Worm (Caenorhabditis elegans) whole organism, L1 larva: ENCODE measurements around the gene C33F10.4.
A peak's percentile ranks its signal among the peaks of the same experiment; 100 is the strongest.

Experiments used
- C04F5.9 ChIP-seq: sonication (generic microtip); optimal IDR thresholded peaks from 2 replicates; lab custom pipeline; 2016; ENCODE audit warnings: missing genetic modification characterization, missing compliant biosample characterization
- C34B4.2 ChIP-seq: sonication (generic microtip); optimal IDR thresholded peaks from 2 replicates; lab custom pipeline; 2017; ENCODE audit warnings: mild to moderate bottlenecking, missing genetic modification characterization, missing compliant biosample characterization
- F16B12.6 ChIP-seq: fragments of 150-350 bp; optimal IDR thresholded peaks from 2 replicates; lab custom pipeline; 2014; ENCODE audit warnings: missing biosample characterization, missing genetic modification characterization
- Y116A8C.19 ChIP-seq: sonication (generic microtip); optimal IDR thresholded peaks from 2 replicates; lab custom pipeline; 2016; ENCODE audit warnings: missing compliant biosample characterization, missing genetic modification characterization, borderline replicate concordance
- alr-1 ChIP-seq: fragments of 200-800 bp; sonication (Bioruptor generic); optimal IDR thresholded peaks from 2 replicates; lab custom pipeline; 2018; ENCODE audit warnings: borderline replicate concordance, mild to moderate bottlenecking, missing genetic modification characterization, missing compliant biosample characterization
- blmp-1 ChIP-seq: fragments of 150-350 bp; optimal IDR thresholded peaks from 2 replicates; lab custom pipeline; 2014; ENCODE audit warnings: missing biosample characterization, missing genetic modification characterization
- ceh-8 ChIP-seq: fragments of 200-800 bp; sonication (Bioruptor generic); optimal IDR thresholded peaks from 2 replicates; lab custom pipeline; 2018; ENCODE audit warnings: mild to moderate bottlenecking, missing genetic modification characterization, moderate library complexity, missing compliant biosample characterization
- ceh-82 ChIP-seq, 3 experiments: fragments of 150-350 bp in 1 of 3; sonication (generic microtip) in 2 of 3; optimal IDR thresholded peaks; 2 replicates each; lab custom pipeline; 2014 to 2017; ENCODE audit warnings: missing biosample characterization in 3 of 3, missing genetic modification characterization in 3 of 3
- dpl-1 ChIP-seq, 3 experiments: fragments of 150-350 bp in 2 of 3; sonication (generic microtip) in 1 of 3; optimal IDR thresholded peaks; 2 replicates each; lab custom pipeline; 2014 to 2017; ENCODE audit warnings: missing biosample characterization in 3 of 3, missing genetic modification characterization in 3 of 3, missing genetic modification reagents in 3 of 3
- efl-1 ChIP-seq, 4 experiments: fragments of 150-350 bp; optimal IDR thresholded peaks in 3 of 4; peaks in 1 of 4; 1 replicate in 1 of 4; 2 replicates in 3 of 4; lab custom pipeline; 2014; ENCODE audit warnings: missing biosample characterization in 2 of 4, missing genetic modification characterization in 2 of 4, missing genetic modification reagents in 2 of 4
- efl-3 ChIP-seq: fragments of 200-800 bp; sonication (Bioruptor generic); optimal IDR thresholded peaks from 2 replicates; lab custom pipeline; 2018; ENCODE audit warnings: mild to moderate bottlenecking, missing genetic modification characterization, missing compliant biosample characterization
- egl-27 ChIP-seq, 2 experiments: fragments of 150-350 bp in 1 of 2; sonication (generic microtip); optimal IDR thresholded peaks; 3 replicates each; lab custom pipeline; 2017 to 2018; ENCODE audit warnings: missing biosample characterization in 2 of 2, missing genetic modification characterization in 2 of 2, missing genetic modification reagents in 2 of 2
- elt-3 ChIP-seq, 6 experiments: fragments of 150-350 bp in 1 of 6; sonication (generic microtip); optimal IDR thresholded peaks; 2 replicates each; lab custom pipeline; 2017 to 2018; ENCODE audit warnings: missing biosample characterization in 6 of 6, missing genetic modification characterization in 6 of 6, inconsistent platforms in 1 of 6
- fkh-4 ChIP-seq: sonication (generic microtip); optimal IDR thresholded peaks from 2 replicates; lab custom pipeline; 2016; ENCODE audit warnings: missing compliant biosample characterization, missing genetic modification characterization, borderline replicate concordance
- fos-1 ChIP-seq: fragments of 150-350 bp; optimal IDR thresholded peaks from 2 replicates; lab custom pipeline; 2014; ENCODE audit warnings: missing biosample characterization, missing genetic modification characterization
- hlh-17 ChIP-seq: fragments of 200-800 bp; sonication (Bioruptor generic); optimal IDR thresholded peaks from 2 replicates; lab custom pipeline; 2018; ENCODE audit warnings: missing genetic modification characterization, mild to moderate bottlenecking, missing compliant biosample characterization, moderate library complexity, borderline replicate concordance
- hlh-4 ChIP-seq: sonication (generic microtip); optimal IDR thresholded peaks from 2 replicates; lab custom pipeline; 2016; ENCODE audit warnings: mild to moderate bottlenecking, missing genetic modification characterization, missing compliant biosample characterization
- irx-1 ChIP-seq: sonication (generic microtip); optimal IDR thresholded peaks from 2 replicates; lab custom pipeline; 2016; ENCODE audit warnings: missing genetic modification characterization, missing compliant biosample characterization
- isw-1 ChIP-seq: fragments of 200-800 bp; sonication (Bioruptor generic); IDR thresholded peaks from 2 replicates; pipeline ENCODE4 v1.3.6; 2022; ENCODE audit warnings: missing genetic modification characterization, missing compliant biosample characterization
- jun-1 ChIP-seq: fragments of 150-350 bp; optimal IDR thresholded peaks from 2 replicates; lab custom pipeline; 2014; ENCODE audit warnings: missing biosample characterization, missing genetic modification reagents, missing genetic modification characterization
- lin-13 ChIP-seq: fragments of 150-350 bp; optimal IDR thresholded peaks from 2 replicates; lab custom pipeline; 2014; ENCODE audit warnings: missing biosample characterization, missing genetic modification reagents, missing genetic modification characterization
- lin-14 ChIP-seq: fragments of 200-800 bp; sonication (Bioruptor generic); optimal IDR thresholded peaks from 2 replicates; lab custom pipeline; 2018; ENCODE audit warnings: mild to moderate bottlenecking, missing genetic modification characterization, moderate library complexity, missing compliant biosample characterization
- lin-39 ChIP-seq: fragments of 150-350 bp; optimal IDR thresholded peaks from 2 replicates; lab custom pipeline; 2014; ENCODE audit warnings: missing biosample characterization, missing genetic modification reagents, missing genetic modification characterization
- mab-9 ChIP-seq: fragments of 200-800 bp; sonication (Bioruptor generic); IDR thresholded peaks from 2 replicates; pipeline ENCODE4 v1.3.6; 2022; ENCODE audit warnings: missing genetic modification reagents, missing genetic modification characterization, missing compliant biosample characterization
- mef-2 ChIP-seq: fragments of 150-350 bp; optimal IDR thresholded peaks from 2 replicates; lab custom pipeline; 2014; ENCODE audit warnings: missing biosample characterization, missing genetic modification characterization
- mep-1 ChIP-seq: fragments of 150-350 bp; optimal IDR thresholded peaks from 2 replicates; lab custom pipeline; 2014; ENCODE audit warnings: missing biosample characterization, missing genetic modification characterization
- nhr-11 ChIP-seq: fragments of 150-350 bp; optimal IDR thresholded peaks from 2 replicates; lab custom pipeline; 2014; ENCODE audit warnings: missing biosample characterization, missing genetic modification characterization
- nhr-19 ChIP-seq: fragments of 200-800 bp; sonication (Bioruptor generic); conservative IDR thresholded peaks from 2 replicates; pipeline ENCODE4 v1.3.6; 2022; ENCODE audit warnings: missing genetic modification characterization, missing compliant biosample characterization
- nhr-20 ChIP-seq: sonication (generic microtip); optimal IDR thresholded peaks from 2 replicates; lab custom pipeline; 2016; ENCODE audit warnings: mild to moderate bottlenecking, missing genetic modification characterization, missing compliant biosample characterization
- nhr-71 ChIP-seq: sonication (generic microtip); optimal IDR thresholded peaks from 2 replicates; lab custom pipeline; 2016; ENCODE audit warnings: mild to moderate bottlenecking, missing genetic modification characterization, moderate library complexity, missing compliant biosample characterization
- nhr-77 ChIP-seq: fragments of 150-350 bp; optimal IDR thresholded peaks from 2 replicates; lab custom pipeline; 2014; ENCODE audit warnings: missing biosample characterization, missing genetic modification characterization
- nhr-84 ChIP-seq: sonication (generic microtip); optimal IDR thresholded peaks from 2 replicates; lab custom pipeline; 2017; ENCODE audit warnings: missing biosample characterization, missing genetic modification characterization
- nhr-90 ChIP-seq: sonication (generic microtip); optimal IDR thresholded peaks from 2 replicates; lab custom pipeline; 2016; ENCODE audit warnings: mild to moderate bottlenecking, missing genetic modification characterization, missing compliant biosample characterization; ENCODE audit not compliant: poor library complexity
- pqm-1 ChIP-seq: sonication (generic microtip); optimal IDR thresholded peaks from 3 replicates; lab custom pipeline; 2017; ENCODE audit warnings: missing biosample characterization, missing genetic modification characterization
- rnt-1 ChIP-seq: sonication (generic microtip); optimal IDR thresholded peaks from 2 replicates; lab custom pipeline; 2016; ENCODE audit warnings: mild to moderate bottlenecking, missing genetic modification characterization, moderate library complexity, missing compliant biosample characterization
- skn-1 ChIP-seq: fragments of 150-350 bp; optimal IDR thresholded peaks from 2 replicates; lab custom pipeline; 2014; ENCODE audit warnings: missing biosample characterization, missing genetic modification characterization
- snpc-4 ChIP-seq: fragments of 150-350 bp; optimal IDR thresholded peaks from 2 replicates; lab custom pipeline; 2014; ENCODE audit warnings: missing biosample characterization, missing genetic modification characterization
- sox-4 ChIP-seq: sonication (generic microtip); optimal IDR thresholded peaks from 2 replicates; lab custom pipeline; 2016; ENCODE audit warnings: missing genetic modification characterization, missing compliant biosample characterization
- sptf-1 ChIP-seq: fragments of 150-350 bp; optimal IDR thresholded peaks from 2 replicates; lab custom pipeline; 2014; ENCODE audit warnings: missing biosample characterization, missing genetic modification characterization
- sup-37 ChIP-seq: fragments of 200-800 bp; sonication (Bioruptor generic); optimal IDR thresholded peaks from 2 replicates; lab custom pipeline; 2018; ENCODE audit warnings: mild to moderate bottlenecking, missing genetic modification characterization, missing compliant biosample characterization
- unc-130 ChIP-seq: fragments of 150-350 bp; optimal IDR thresholded peaks from 2 replicates; lab custom pipeline; 2017; ENCODE audit warnings: missing biosample characterization, missing genetic modification characterization, inconsistent platforms
- unc-30 ChIP-seq: sonication (generic microtip); optimal IDR thresholded peaks from 2 replicates; lab custom pipeline; 2017; ENCODE audit warnings: missing biosample characterization, missing genetic modification characterization
- unc-62 ChIP-seq: fragments of 150-350 bp; optimal IDR thresholded peaks from 2 replicates; lab custom pipeline; 2014; ENCODE audit warnings: missing biosample characterization, missing genetic modification reagents, missing genetic modification characterization
- zag-1 ChIP-seq: fragments of 150-350 bp; optimal IDR thresholded peaks from 2 replicates; lab custom pipeline; 2014; ENCODE audit warnings: missing biosample characterization, missing genetic modification characterization
- zip-4 ChIP-seq: fragments of 200-800 bp; sonication (Bioruptor generic); optimal IDR thresholded peaks from 2 replicates; lab custom pipeline; 2018; ENCODE audit warnings: mild to moderate bottlenecking, missing genetic modification characterization, moderate library complexity, missing compliant biosample characterization
- ztf-4 ChIP-seq: fragments of 150-350 bp; optimal IDR thresholded peaks from 2 replicates; lab custom pipeline; 2014; ENCODE audit warnings: missing biosample characterization, missing genetic modification characterization

The C33F10.4 gene

DNA sequence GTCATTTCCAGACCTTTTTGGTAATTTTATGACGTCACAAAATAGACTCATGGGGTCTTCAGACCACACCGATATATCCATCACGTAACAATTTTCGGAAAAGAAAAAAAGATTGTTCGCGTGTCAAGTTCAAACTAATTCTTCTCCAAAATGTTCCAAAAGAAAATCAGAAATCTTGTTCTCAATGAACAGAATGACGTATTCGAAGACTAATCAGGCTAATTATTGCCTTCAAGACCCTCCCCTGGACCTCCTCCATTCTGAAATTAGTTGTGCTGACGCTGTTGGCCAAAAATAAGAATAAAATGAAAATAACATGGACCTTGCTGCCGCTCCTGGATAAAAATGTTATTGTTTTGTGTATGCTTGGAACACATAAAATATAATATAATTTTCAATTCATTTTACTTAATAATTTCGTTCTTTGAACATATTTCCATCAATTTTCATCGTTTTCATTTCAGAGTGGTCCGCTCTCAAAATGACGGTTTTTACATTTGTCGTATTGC, 5.7 kb upstream of the C33F10.4 start, which contains the start of gene F26G1.15:
Gene F26G1.15, plus strand, starts transcription at position 459 of the 509 bp plus-strand sequence.
- TF ChIP-seq efl-1 (optimal IDR thresholded peaks at IDR 0.05; lab: Kevin White, UChicago) (no peak), efl-1 (GFP tag; optimal IDR thresholded peaks at IDR 0.05 in 1 of 2; lab: Kevin White, UChicago) (peak in 1 of 2 experiments; percentile 53), lin-39 (tag; lab: Kevin White, UChicago) (no peak), mep-1 (tag; lab: Kevin White, UChicago) (no peak), nhr-19 (GFP tag; lab: Robert Waterston, UW) (no peak)

DNA sequence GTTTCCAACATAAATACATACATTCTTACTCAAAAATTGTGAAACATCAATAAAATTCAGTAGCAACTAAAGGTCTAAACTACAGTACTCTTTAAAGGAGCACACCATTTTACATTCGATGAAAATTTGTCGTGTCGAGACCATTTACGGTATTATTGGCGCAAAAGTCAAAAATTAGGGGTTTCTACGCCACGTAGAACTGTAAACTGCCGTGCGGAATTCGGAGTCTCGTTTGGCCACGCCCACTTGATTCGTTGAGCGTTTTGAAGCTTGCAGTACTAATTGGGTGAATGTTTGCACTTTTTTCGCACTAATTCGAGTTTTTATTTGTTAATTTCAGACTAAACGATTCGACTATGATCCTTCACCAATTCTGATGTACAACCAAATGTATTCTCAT, 4.9 kb upstream of the C33F10.4 start:
- TF ChIP-seq lin-14, result no peak
- peak in 1 of 2 experiments; percentile 1 for TF ChIP-seq efl-1 (optimal IDR thresholded peaks at IDR 0.05; lab: Kevin White, UChicago)
- TF ChIP-seq efl-1 (GFP tag; optimal IDR thresholded peaks at IDR 0.05 in 1 of 2; lab: Kevin White, UChicago), result no peak
- no peak for TF ChIP-seq F16B12.6
- TF ChIP-seq dpl-1 (GFP tag; optimal IDR thresholded peaks at IDR 0.05; lab: Kevin White, UChicago), result peak in 1 of 3 experiments; percentile 11
- TF ChIP-seq rnt-1 (tag; lab: Kevin White, UChicago), result peak; percentile 31
- no peak for TF ChIP-seq efl-3 (GFP tag; lab: Kevin White, UChicago)
- TF ChIP-seq sox-4 (tag; lab: Kevin White, UChicago), result no peak

DNA sequence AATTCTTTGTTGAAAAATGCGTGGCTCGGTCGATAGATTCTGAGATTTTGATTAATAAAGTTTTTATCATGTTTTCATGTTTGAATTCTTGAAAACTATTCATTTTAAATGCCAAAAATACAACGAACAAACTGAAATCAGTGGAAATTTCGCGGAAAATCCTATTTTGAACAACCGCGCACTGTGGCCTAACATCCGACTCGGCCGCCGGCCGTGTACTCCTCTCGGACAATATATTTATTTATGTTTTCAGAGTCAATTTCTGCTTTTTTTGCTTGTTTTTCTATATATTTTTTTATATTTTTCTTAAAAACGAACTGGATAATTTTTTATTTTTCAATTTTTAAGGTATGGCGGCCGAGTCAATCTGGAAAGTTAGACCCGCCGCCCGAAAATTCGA, 4.3 kb upstream of the C33F10.4 start, which contains the start of gene F26G1.1:
Gene F26G1.1, plus strand, starts transcription at position 347 of the 400 bp plus-strand sequence.
- TF ChIP-seq nhr-90 (tag; lab: Kevin White, UChicago) (peak; percentile 93), ztf-4 (tag; lab: Kevin White, UChicago) (no peak), nhr-11 (no peak), ceh-82 (tag; optimal IDR thresholded peaks at IDR 0.05; lab: Kevin White, UChicago) (peak; percentile 29 to 53 (median 49)), dpl-1 (GFP tag; optimal IDR thresholded peaks at IDR 0.05; lab: Kevin White, UChicago) (peak; percentile 84 to 93 (median 92)), nhr-19 (GFP tag; lab: Robert Waterston, UW) (peak; percentile 80), pqm-1 (tag; lab: Kevin White, UChicago) (no peak), isw-1 (peak; percentile 72), mab-9 (GFP tag; lab: Robert Waterston, UW) (peak; percentile 76), fkh-4 (peak; percentile 94), skn-1 (tag; lab: Kevin White, UChicago) (peak; percentile 71), fos-1 (tag; lab: Kevin White, UChicago) (peak; percentile 18), irx-1 (tag; lab: Kevin White, UChicago) (peak; percentile 96), nhr-77 (tag; lab: Kevin White, UChicago) (no peak), Y116A8C.19 (peak; percentile 64), sptf-1 (tag; lab: Kevin White, UChicago) (no peak), ceh-8 (GFP tag; lab: Kevin White, UChicago) (peak; percentile 42), C04F5.9 (tag; lab: Kevin White, UChicago) (peak; percentile 74), zag-1 (tag; lab: Kevin White, UChicago) (no peak), efl-1 (optimal IDR thresholded peaks at IDR 0.05; lab: Kevin White, UChicago) (peak; percentile 59 to 92), efl-1 (GFP tag; optimal IDR thresholded peaks at IDR 0.05 in 1 of 2; lab: Kevin White, UChicago) (peak; percentile 93 to 99), unc-130 (tag; lab: Kevin White, UChicago) (peak; percentile 54), C34B4.2 (tag; lab: Kevin White, UChicago) (peak; percentile 37), hlh-17 (GFP tag; lab: Kevin White, UChicago) (no peak), unc-62 (GFP tag; lab: Kevin White, UChicago) (no peak), snpc-4 (tag; lab: Kevin White, UChicago) (peak; percentile 30), lin-13 (peak; percentile 2), nhr-20 (tag; lab: Kevin White, UChicago) (peak; percentile 75), egl-27 (tag; optimal IDR thresholded peaks at IDR 0.05; lab: Kevin White, UChicago) (no peak), nhr-84 (tag; lab: Kevin White, UChicago) (no peak), blmp-1 (tag; lab: Kevin White, UChicago) (peak; percentile 46), sup-37 (GFP tag; lab: Kevin White, UChicago) (peak; percentile 61), unc-30 (tag; lab: Kevin White, UChicago) (no peak), alr-1 (tag; lab: Kevin White, UChicago) (no peak), hlh-4 (tag; lab: Kevin White, UChicago) (peak; percentile 79), nhr-71 (peak; percentile 85), mef-2 (tag; lab: Kevin White, UChicago) (no peak), jun-1 (tag; lab: Kevin White, UChicago) (no peak), elt-3 (tag; optimal IDR thresholded peaks at IDR 0.05; lab: Kevin White, UChicago) (no peak), zip-4 (peak; percentile 56)
